Fruit fly (Drosophila melanogaster): ENCODE measurements around the gene CG31156.

Gene CG31156

DNA sequence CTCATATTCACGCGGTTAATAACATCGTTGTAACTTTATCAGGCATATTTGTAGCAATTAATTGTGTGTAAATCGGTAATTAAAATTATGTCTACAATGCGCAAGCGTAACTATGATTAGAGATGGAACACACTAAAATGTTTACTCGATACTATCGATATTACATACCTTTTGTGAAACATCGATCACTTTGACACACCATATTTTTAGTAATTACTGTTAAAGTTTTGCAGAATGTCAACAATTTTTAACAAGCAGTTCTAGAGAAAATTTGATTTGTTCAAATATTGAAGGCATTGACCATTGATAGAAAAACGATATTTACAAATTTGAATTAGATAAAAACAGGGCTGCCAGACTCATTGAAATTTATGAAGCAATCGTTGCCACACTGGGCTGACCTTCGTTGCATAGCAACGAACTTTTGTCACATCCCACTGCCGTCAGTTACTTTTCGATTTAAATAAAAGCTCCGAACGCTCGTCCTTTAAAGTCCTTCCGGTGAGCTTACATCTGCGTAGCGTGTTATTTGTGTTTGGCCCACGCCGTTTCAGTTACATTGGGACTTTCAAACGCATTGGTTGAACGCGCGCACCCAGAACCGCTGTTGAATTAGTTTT lies 25.9 kb upstream of the CG31156 start, which contains the start of the genes loco and wake (continued):
- TF ChIP-seq nerfin-2 (GFP tag; IDR thresholded peaks at IDR 0.05; ENCODE audit: partially characterized antibody) (peak; percentile 55), CG18599 (GFP tag; optimal IDR thresholded peaks at IDR 0.05) (no peak), en (GFP tag; optimal IDR thresholded peaks at IDR 0.05) (no peak), CG2120 (GFP tag; optimal IDR thresholded peaks at IDR 0.05) (peak; percentile 19), hbn (GFP tag; IDR thresholded peaks at IDR 0.05; ENCODE audit: partially characterized antibody) (peak; percentile 94), Adf1 (GFP tag; IDR thresholded peaks at IDR 0.05) (no peak), CG7357 (GFP tag; IDR thresholded peaks at IDR 0.05) (no peak), zen (tag; optimal IDR thresholded peaks at IDR 0.05) (peak; percentile 55), CG16815 (GFP tag; optimal IDR thresholded peaks at IDR 0.05) (no peak), B-H1 (GFP tag; IDR thresholded peaks at IDR 0.05) (no peak), inv (GFP tag; IDR thresholded peaks at IDR 0.05; ENCODE audit: partially characterized antibody) (peak; percentile 84), tx (GFP tag; optimal IDR thresholded peaks at IDR 0.05) (peak; percentile 16), pita (GFP tag; optimal IDR thresholded peaks at IDR 0.05) (no peak), chif (GFP tag; optimal IDR thresholded peaks at IDR 0.05) (no peak), CG11723 (GFP tag; optimal IDR thresholded peaks at IDR 0.05) (no peak), kni (GFP tag; optimal IDR thresholded peaks at IDR 0.05) (peak; percentile 32), CG10543 (GFP tag; optimal IDR thresholded peaks at IDR 0.05) (no peak), Ssrp (tag; optimal IDR thresholded peaks at IDR 0.05) (no peak), Mes4 (GFP tag; optimal IDR thresholded peaks at IDR 0.05) (no peak), Dek (tag; optimal IDR thresholded peaks at IDR 0.05) (no peak), trh (GFP tag; optimal IDR thresholded peaks at IDR 0.05) (no peak), Vsx1 (GFP tag; optimal IDR thresholded peaks at IDR 0.05) (no peak), fd3F (GFP tag; optimal IDR thresholded peaks at IDR 0.05) (no peak), CG11247 (GFP tag; IDR thresholded peaks at IDR 0.05) (no peak), gfzf (GFP tag; optimal IDR thresholded peaks at IDR 0.05) (peak; percentile 35), prd (optimal IDR thresholded peaks at IDR 0.05) (no peak), prd (GFP tag; IDR thresholded peaks at IDR 0.05) (no peak), CG12236 (GFP tag; optimal IDR thresholded peaks at IDR 0.05) (no peak), ro (GFP tag; IDR thresholded peaks at IDR 0.05) (no peak), p53 (GFP tag; optimal IDR thresholded peaks at IDR 0.05) (no peak), Bteb2 (GFP tag; optimal IDR thresholded peaks at IDR 0.05) (no peak), vvl (GFP tag; IDR thresholded peaks at IDR 0.05) (peak; percentile 21; the same call in 1 of the 2 replicates), insv (GFP tag; optimal IDR thresholded peaks at IDR 0.05) (peak in 1 of 2 experiments; percentile 39), Asciz (GFP tag; optimal IDR thresholded peaks at IDR 0.05) (no peak), CG17829 (tag; optimal IDR thresholded peaks at IDR 0.05) (peak; percentile 33), sens (GFP tag) (peak; percentile 17), CG8359 (GFP tag; optimal IDR thresholded peaks at IDR 0.05; ENCODE audit: borderline replicate concordance) (peak; percentile 14), CG12942 (GFP tag; optimal IDR thresholded peaks at IDR 0.05) (no peak), CG13296 (GFP tag; optimal IDR thresholded peaks at IDR 0.05) (no peak), CG8281 (tag; optimal IDR thresholded peaks at IDR 0.05) (no peak), CG17612 (GFP tag; IDR thresholded peaks at IDR 0.05) (no peak), CG32532 (GFP tag; IDR thresholded peaks at IDR 0.05) (no peak), MTF-1 (GFP tag; optimal IDR thresholded peaks at IDR 0.05; ENCODE audit: borderline replicate concordance) (no peak), CG11504 (tag; optimal IDR thresholded peaks at IDR 0.05) (peak; percentile 33), CG13775 (GFP tag; optimal IDR thresholded peaks at IDR 0.05) (no peak), Nf-YC (tag; optimal IDR thresholded peaks at IDR 0.05) (peak; percentile 20), Lim3 (GFP tag; IDR thresholded peaks at IDR 0.05) (no peak), CG11085 (GFP tag; IDR thresholded peaks at IDR 0.05) (no peak), mirr (GFP tag; optimal IDR thresholded peaks at IDR 0.05) (no peak), CG3726 (GFP tag; IDR thresholded peaks at IDR 0.05) (no peak)
